Worm (Caenorhabditis elegans) whole organism, L3 larva: Measurements from ENCODE around the gene C24A3.4.

Source experiments
- R02D3.7 ChIP-seq: fragments of 150-350 bp; optimal IDR thresholded peaks from 2 replicates; lab custom pipeline; 2014; ENCODE audit warnings: missing biosample characterization, missing genetic modification characterization
- ceh-82 ChIP-seq: fragments of 150-350 bp; optimal IDR thresholded peaks from 2 replicates; lab custom pipeline; 2014; ENCODE audit warnings: missing biosample characterization, missing genetic modification characterization
- elt-3 ChIP-seq, 3 experiments: fragments of 150-350 bp in 1 of 3; sonication (generic microtip) in 2 of 3; optimal IDR thresholded peaks; 2 replicates in 2 of 3; 4 replicates in 1 of 3; lab custom pipeline; 2014 to 2017; ENCODE audit warnings: missing biosample characterization in 3 of 3, missing genetic modification characterization in 3 of 3
- hmg-11 ChIP-seq: sonication (generic microtip); optimal IDR thresholded peaks from 2 replicates; lab custom pipeline; 2016; ENCODE audit warnings: missing genetic modification characterization, missing compliant biosample characterization
- jun-1 ChIP-seq: fragments of 150-350 bp; optimal IDR thresholded peaks from 2 replicates; lab custom pipeline; 2014; ENCODE audit warnings: missing biosample characterization, missing genetic modification reagents, missing genetic modification characterization
- lin-15B ChIP-seq: fragments of 150-350 bp; optimal IDR thresholded peaks from 2 replicates; lab custom pipeline; 2014; ENCODE audit warnings: missing biosample characterization, missing genetic modification characterization
- nhr-11 ChIP-seq: fragments of 150-350 bp; optimal IDR thresholded peaks from 2 replicates; lab custom pipeline; 2014; ENCODE audit warnings: missing biosample characterization, missing genetic modification characterization
- nhr-12 ChIP-seq: fragments of 150-350 bp; optimal IDR thresholded peaks from 2 replicates; lab custom pipeline; 2014; ENCODE audit warnings: missing biosample characterization, missing genetic modification characterization
- pha-4 ChIP-seq: fragments of 150-350 bp; optimal IDR thresholded peaks from 2 replicates; lab custom pipeline; 2014; ENCODE audit warnings: missing biosample characterization, missing genetic modification reagents, missing genetic modification characterization
- pqm-1 ChIP-seq: fragments of 150-350 bp; optimal IDR thresholded peaks from 2 replicates; lab custom pipeline; 2017; ENCODE audit warnings: missing biosample characterization, missing genetic modification characterization, inconsistent platforms
- sea-2 ChIP-seq: fragments of 150-350 bp; sonication (generic microtip); optimal IDR thresholded peaks from 4 replicates; lab custom pipeline; 2014; ENCODE audit warnings: missing biosample characterization, missing genetic modification reagents, missing genetic modification characterization
- zag-1 ChIP-seq: fragments of 150-350 bp; optimal IDR thresholded peaks from 2 replicates; lab custom pipeline; 2014; ENCODE audit warnings: missing biosample characterization, missing genetic modification characterization

DNA sequence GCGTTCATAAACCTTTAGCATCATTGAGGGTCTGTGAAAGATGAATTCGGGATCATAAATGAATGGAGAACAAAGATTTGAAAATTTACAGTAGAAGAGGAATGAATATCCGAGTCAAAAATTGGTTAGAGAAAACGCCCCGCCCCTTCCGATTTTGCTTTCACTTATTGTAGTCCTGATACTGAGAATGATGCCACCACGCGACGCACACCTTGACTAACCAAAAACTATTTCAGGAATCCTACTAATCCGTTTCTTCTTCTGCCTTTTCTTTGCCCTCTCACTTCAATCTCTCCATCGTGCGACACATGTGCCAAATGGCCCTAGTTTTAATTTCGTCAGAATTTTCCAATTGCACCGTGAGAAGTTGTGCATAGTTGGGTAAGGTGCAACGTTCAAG is 28.7 kb upstream of the C24A3.4 start:
- TF ChIP-seq lin-15B (tag; lab: Kevin White, UChicago) (no peak), pqm-1 (tag; lab: Kevin White, UChicago) (no peak), elt-3 (tag; optimal IDR thresholded peaks at IDR 0.05; lab: Kevin White, UChicago) (no peak), jun-1 (no peak), ceh-82 (tag; lab: Kevin White, UChicago) (no peak), hmg-11 (tag; lab: Kevin White, UChicago) (no peak), R02D3.7 (no peak), sea-2 (GFP tag; lab: Kevin White, UChicago) (no peak), zag-1 (tag; lab: Kevin White, UChicago) (no peak), pha-4 (tag; lab: Kevin White, UChicago) (no peak), nhr-12 (no peak), nhr-11 (no peak)
